Fruit fly (Drosophila melanogaster): ENCODE data around the gene MED30.
A peak's percentile ranks its signal among the peaks of the same experiment; 100 is the strongest.

The MED30 gene

DNA sequence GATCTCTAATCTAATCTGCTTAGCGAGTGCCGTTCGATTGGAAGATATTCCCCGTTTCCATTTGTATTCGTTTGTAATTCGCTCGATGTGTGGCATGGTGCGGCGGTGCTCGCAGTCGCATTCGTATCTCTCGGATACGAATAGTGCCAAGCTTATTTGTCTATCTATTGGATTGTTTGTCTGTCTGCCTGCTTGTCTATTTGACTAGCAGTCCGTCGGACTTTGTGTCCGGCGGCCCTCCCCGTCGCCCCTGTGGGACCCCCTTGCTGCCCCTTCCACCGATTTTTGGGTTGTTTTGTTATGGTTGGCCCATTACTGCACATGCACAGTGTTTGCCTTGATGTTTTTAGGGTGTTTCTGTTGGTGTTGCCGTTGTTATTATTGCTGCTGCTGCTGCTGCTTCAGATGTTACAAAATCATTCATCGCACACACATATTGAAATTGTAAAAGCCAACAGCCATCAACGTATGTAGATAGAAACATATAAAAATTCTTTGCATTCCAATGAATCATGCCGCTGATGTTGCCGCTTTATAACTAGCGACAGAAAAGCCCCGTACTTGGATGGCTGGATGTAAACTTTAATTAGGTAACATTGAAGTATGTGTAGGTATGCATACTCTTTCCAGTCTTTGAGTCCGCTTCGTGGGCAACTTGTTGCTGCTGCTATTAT lies 39.0 kb downstream of the MED30 start (continued):
- TF ChIP-seq CG13287 (GFP tag; IDR thresholded peaks at IDR 0.05; ENCODE audit: partially characterized antibody) = no peak
- no peak for TF ChIP-seq CG31441 (GFP tag; IDR thresholded peaks at IDR 0.05)
- TF ChIP-seq fd64A (GFP tag; optimal IDR thresholded peaks at IDR 0.05) = peak; percentile 67
- no peak for TF ChIP-seq ato (GFP tag; IDR thresholded peaks at IDR 0.05; ENCODE audit: partially characterized antibody)
- TF ChIP-seq D19B (GFP tag; optimal IDR thresholded peaks at IDR 0.05) = no peak
- peak; percentile 43; the same call in 2 of the 3 replicates for TF ChIP-seq CG6175 (GFP tag; IDR thresholded peaks at IDR 0.05)
- TF ChIP-seq cas (GFP tag; IDR thresholded peaks at IDR 0.05) = no peak
- TF ChIP-seq CG15696 (tag; optimal IDR thresholded peaks at IDR 0.05) = peak; percentile 22
- no peak for TF ChIP-seq Meics (GFP tag; optimal IDR thresholded peaks at IDR 0.05)
- TF ChIP-seq Ets97D (GFP tag; optimal IDR thresholded peaks at IDR 0.05) = no peak
- no peak for TF ChIP-seq Poxn (GFP tag; IDR thresholded peaks at IDR 0.05)
- TF ChIP-seq nmo (GFP tag; optimal IDR thresholded peaks at IDR 0.05) = no peak
- peak; percentile 49; the same call in 1 of the 2 replicates for TF ChIP-seq CG1024 (GFP tag; IDR thresholded peaks at IDR 0.05)
- no peak for TF ChIP-seq Jarid2 (GFP tag; optimal IDR thresholded peaks at IDR 0.05)
- no peak for TF ChIP-seq Adf1 (GFP tag; IDR thresholded peaks at IDR 0.05)
- TF ChIP-seq ERR (GFP tag; optimal IDR thresholded peaks at IDR 0.05) = no peak
- peak; percentile 64 for TF ChIP-seq CG17912 (GFP tag; optimal IDR thresholded peaks at IDR 0.05)
- TF ChIP-seq MTF-1 (GFP tag; optimal IDR thresholded peaks at IDR 0.05; ENCODE audit: borderline replicate concordance) = peak; percentile 47
- 0 out of 3 replicates have a peak, but pooled peaks have one; percentile 39 for TF ChIP-seq CG11456 (GFP tag; IDR thresholded peaks at IDR 0.05)
- TF ChIP-seq Mrtf (GFP tag; IDR thresholded peaks at IDR 0.05) = no peak
- TF ChIP-seq chinmo (GFP tag; IDR thresholded peaks at IDR 0.05; ENCODE audit: partially characterized antibody) = peak; percentile 89
- TF ChIP-seq prd (optimal IDR thresholded peaks at IDR 0.05) = no peak
- 0 out of 3 replicates have a peak, but pooled peaks have one; percentile 13 for TF ChIP-seq prd (GFP tag; IDR thresholded peaks at IDR 0.05)
- no peak for TF ChIP-seq CG13424 (tag; optimal IDR thresholded peaks at IDR 0.05)
- TF ChIP-seq cg (GFP tag; optimal IDR thresholded peaks at IDR 0.05) = peak; percentile 31
- TF ChIP-seq corto (GFP tag; optimal IDR thresholded peaks at IDR 0.05) = no peak
- no peak for TF ChIP-seq CG31388 (GFP tag; optimal IDR thresholded peaks at IDR 0.05)
- TF ChIP-seq CG14965 (GFP tag; optimal IDR thresholded peaks at IDR 0.05; ENCODE audit: borderline replicate concordance) = no peak
- no peak for TF ChIP-seq Aef1 (GFP tag; IDR thresholded peaks at IDR 0.05)
- no peak for TF ChIP-seq CG4854 (GFP tag; optimal IDR thresholded peaks at IDR 0.05)
- no peak for TF ChIP-seq CG10654 (GFP tag; optimal IDR thresholded peaks at IDR 0.05)
- TF ChIP-seq Asciz (GFP tag; optimal IDR thresholded peaks at IDR 0.05) = peak; percentile 54
- no peak for TF ChIP-seq trh (GFP tag; optimal IDR thresholded peaks at IDR 0.05)
- TF ChIP-seq CG10979 (tag; optimal IDR thresholded peaks at IDR 0.05) = no peak
- peak; percentile 73 for TF ChIP-seq CG6813 (GFP tag; optimal IDR thresholded peaks at IDR 0.05)
- TF ChIP-seq CkIIα-i1 (GFP tag; IDR thresholded peaks at IDR 0.05) = no peak
- TF ChIP-seq CG12155 (GFP tag; optimal IDR thresholded peaks at IDR 0.05) = no peak
- no peak for TF ChIP-seq Bteb2 (GFP tag; optimal IDR thresholded peaks at IDR 0.05)
- no peak for TF ChIP-seq fu2 (GFP tag; optimal IDR thresholded peaks at IDR 0.05)
- TF ChIP-seq bsh (GFP tag; optimal IDR thresholded peaks at IDR 0.05) = peak in 1 of 2 experiments; percentile 41
- TF ChIP-seq CG10959 (GFP tag; IDR thresholded peaks at IDR 0.05) = no peak
- no peak for TF ChIP-seq CG2116 (GFP tag; optimal IDR thresholded peaks at IDR 0.05)
- no peak for TF ChIP-seq trem (tag; optimal IDR thresholded peaks at IDR 0.05)
- no peak for TF ChIP-seq CG17829 (tag; optimal IDR thresholded peaks at IDR 0.05)
- no peak for TF ChIP-seq CG2120 (GFP tag; optimal IDR thresholded peaks at IDR 0.05)
- TF ChIP-seq mld (GFP tag; IDR thresholded peaks at IDR 0.05; ENCODE audit: partially characterized antibody) = no peak
- no peak for TF ChIP-seq CG6689 (GFP tag; IDR thresholded peaks at IDR 0.05)
- peak; percentile 23 for TF ChIP-seq CG33557 (GFP tag; optimal IDR thresholded peaks at IDR 0.05)
- no peak; the same call in 1 of the 2 replicates for TF ChIP-seq CG10366 (GFP tag; IDR thresholded peaks at IDR 0.05)
- no peak for TF ChIP-seq CG3726 (GFP tag; IDR thresholded peaks at IDR 0.05)

All from whole organism, embryonic.